Worm (Caenorhabditis elegans) whole organism, young adult: ENCODE measurements around the gene Y17D7C.6.

Source experiments
- C06A6.2 ChIP-seq: fragments of 200-800 bp; sonication (Bioruptor generic); conservative IDR thresholded peaks from 2 replicates; pipeline ENCODE4 v1.3.6; 2022; ENCODE audit warnings: missing genetic modification characterization, missing compliant biosample characterization
- F10E7.11 ChIP-seq: sonication (generic microtip); optimal IDR thresholded peaks from 2 replicates; lab custom pipeline; 2017; ENCODE audit warnings: mild to moderate bottlenecking, missing genetic modification characterization, moderate library complexity, missing compliant biosample characterization
- F37B4.10 ChIP-seq: fragments of 200-800 bp; sonication (Bioruptor generic); IDR thresholded peaks from 2 replicates; pipeline ENCODE4 v1.3.6; 2022; ENCODE audit warnings: missing genetic modification characterization, missing compliant biosample characterization
- F55B11.4 ChIP-seq: sonication (generic microtip); optimal IDR thresholded peaks from 2 replicates; lab custom pipeline; 2016; ENCODE audit warnings: missing compliant biosample characterization, missing genetic modification characterization, borderline replicate concordance; ENCODE audit not compliant: insufficient read depth
- Y95B8A.8 ChIP-seq: fragments of 200-800 bp; sonication (Bioruptor generic); IDR thresholded peaks from 2 replicates; pipeline ENCODE4 v1.3.6; 2022; ENCODE audit warnings: missing genetic modification reagents, missing genetic modification characterization, missing compliant biosample characterization
- bed-1 ChIP-seq: fragments of 200-800 bp; sonication (Bioruptor generic); IDR thresholded peaks from 2 replicates; pipeline ENCODE4 v1.3.6; 2022; ENCODE audit warnings: missing genetic modification reagents, missing genetic modification characterization, missing compliant biosample characterization
- cebp-2 ChIP-seq: fragments of 200-800 bp; sonication (Bioruptor generic); IDR thresholded peaks from 2 replicates; pipeline ENCODE4 v1.3.6; 2022; ENCODE audit warnings: missing genetic modification characterization, missing compliant biosample characterization
- ceh-58 ChIP-seq: fragments of 200-800 bp; sonication (Bioruptor generic); IDR thresholded peaks from 2 replicates; pipeline ENCODE4 v1.3.6; 2022; ENCODE audit warnings: missing genetic modification characterization, missing compliant biosample characterization
- dpl-1 ChIP-seq: fragments of 150-350 bp; optimal IDR thresholded peaks from 2 replicates; lab custom pipeline; 2014; ENCODE audit warnings: missing biosample characterization, missing genetic modification reagents, missing genetic modification characterization
- efl-1 ChIP-seq: fragments of 150-350 bp; optimal IDR thresholded peaks from 2 replicates; lab custom pipeline; 2014; ENCODE audit warnings: missing biosample characterization, missing genetic modification reagents, missing genetic modification characterization
- gei-17 ChIP-seq: fragments of 200-800 bp; sonication (Bioruptor generic); optimal IDR thresholded peaks from 2 replicates; lab custom pipeline; 2018; ENCODE audit warnings: mild to moderate bottlenecking, missing genetic modification characterization, missing compliant biosample characterization
- lag-1 ChIP-seq: fragments of 200-800 bp; sonication (Bioruptor generic); IDR thresholded peaks from 2 replicates; pipeline ENCODE4 v1.3.6; 2022; ENCODE audit warnings: missing genetic modification reagents, missing genetic modification characterization, missing compliant biosample characterization
- madf-8 ChIP-seq: fragments of 200-800 bp; sonication (Bioruptor generic); conservative IDR thresholded peaks from 2 replicates; pipeline ENCODE4 v1.3.6; 2022; ENCODE audit warnings: missing genetic modification reagents, missing genetic modification characterization, missing compliant biosample characterization
- nhr-80 ChIP-seq: sonication (generic microtip); optimal IDR thresholded peaks from 2 replicates; lab custom pipeline; 2016; ENCODE audit warnings: missing genetic modification characterization, missing compliant biosample characterization
- rec-8 ChIP-seq, 2 experiments: sonication (generic microtip); optimal IDR thresholded peaks; 2 replicates each; lab custom pipeline; 2016; ENCODE audit warnings: mild to moderate bottlenecking in 2 of 2, missing genetic modification characterization in 2 of 2, missing genetic modification reagents in 2 of 2, missing genotype in 2 of 2, missing biosample characterization in 1 of 2, missing compliant biosample characterization in 1 of 2, moderate library complexity in 1 of 2
- snpc-4 ChIP-seq, 5 experiments: fragments of 150-350 bp in 1 of 5; sonication (generic microtip) in 4 of 5; optimal IDR thresholded peaks; 2 replicates each; lab custom pipeline; 2014 to 2018; ENCODE audit warnings: missing genetic modification characterization in 5 of 5, missing biosample characterization in 3 of 5, antibody characterized with exemption in 2 of 5, mild to moderate bottlenecking in 2 of 5, missing compliant biosample characterization in 2 of 5, missing genotype in 2 of 5, moderate library complexity in 2 of 5, missing genetic modification reagents in 1 of 5

The Y17D7C.6 gene

DNA sequence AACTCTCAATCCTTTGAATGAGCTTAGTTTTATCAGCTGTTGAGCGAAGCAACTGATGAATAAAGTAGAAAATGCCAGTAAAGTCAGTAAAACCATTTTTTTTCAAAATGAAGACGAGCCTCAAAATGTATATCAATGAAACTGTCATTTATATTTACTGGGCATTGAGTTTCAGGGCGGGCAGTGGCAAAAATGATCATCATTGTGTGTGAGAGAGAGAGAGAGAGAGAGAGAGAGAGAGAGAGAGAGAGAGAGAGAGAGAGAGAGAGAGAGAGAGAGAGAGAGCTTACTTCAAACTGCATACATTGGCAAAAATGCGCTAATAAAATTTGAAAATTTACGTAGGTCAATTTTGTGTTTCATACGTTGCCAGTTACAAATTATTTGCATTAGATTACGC lies 50.6 kb downstream of the Y17D7C.6 start, which contains the start of gene F11D11.3:
Gene F11D11.3, minus strand, starts transcription at position 101 of the 400 bp plus-strand sequence.
- TF ChIP-seq madf-8 (GFP tag; lab: Robert Waterston, UW) (no peak), F10E7.11 (no peak), nhr-80 (tag; lab: Kevin White, UChicago) (no peak), ceh-58 (no peak), gei-17 (GFP tag; lab: Kevin White, UChicago) (no peak), rec-8 (tag; optimal IDR thresholded peaks at IDR 0.05; lab: Kevin White, UChicago) (no peak), lag-1 (GFP tag; lab: Robert Waterston, UW) (no peak), F37B4.10 (GFP tag; lab: Robert Waterston, UW) (no peak)

DNA sequence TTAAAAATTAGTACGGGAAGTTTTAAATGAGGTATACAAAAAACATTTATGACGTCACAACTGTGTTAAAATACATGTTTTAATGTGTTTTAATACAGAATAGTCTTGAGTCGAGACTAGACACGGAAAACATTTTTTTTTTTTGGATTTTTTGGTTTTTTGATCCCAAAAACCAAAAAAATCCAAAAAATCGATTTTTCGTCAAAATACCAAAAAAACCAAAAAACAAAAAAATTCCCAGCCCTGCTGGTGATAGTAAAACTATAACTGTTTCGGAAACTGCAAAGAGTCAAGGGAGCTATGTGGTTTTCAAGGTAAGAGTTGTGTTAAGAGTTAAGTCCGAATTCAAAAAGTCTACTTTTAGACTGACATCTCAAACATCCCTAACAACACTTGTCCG lies 51.5 kb downstream of the Y17D7C.6 start, which contains the start of gene F11D11.4:
Gene F11D11.4, plus strand, starts transcription at position 301 of the 400 bp plus-strand sequence.
- TF ChIP-seq snpc-4 (GFP tag; optimal IDR thresholded peaks at IDR 0.05; lab: Kevin White, UChicago) (no peak), snpc-4 (tag; optimal IDR thresholded peaks at IDR 0.05; lab: Kevin White, UChicago) (no peak), cebp-2 (GFP tag; lab: Robert Waterston, UW) (no peak), efl-1 (GFP tag; lab: Kevin White, UChicago) (no peak), dpl-1 (GFP tag; lab: Kevin White, UChicago) (no peak), bed-1 (GFP tag; lab: Robert Waterston, UW) (no peak), F55B11.4 (no peak), C06A6.2 (GFP tag; lab: Robert Waterston, UW) (no peak), Y95B8A.8 (GFP tag; lab: Robert Waterston, UW) (no peak)
- TF ChIP-seq, all 124 proteins: peak for 0
